Worm (Caenorhabditis elegans): ENCODE data around the gene trxr-2.

Gene trxr-2

ce11 chrIII:8964684-8965283 is 51.2 kb downstream of the trxr-2 start:
- TF ChIP-seq sma-9 (GFP tag; optimal IDR thresholded peaks at IDR 0.05) (no peak), sma-9 (tag; optimal IDR thresholded peaks at IDR 0.05) (no peak), nhr-21 (tag; optimal IDR thresholded peaks at IDR 0.05) (no peak), ztf-1 (GFP tag; conservative IDR thresholded peaks at IDR 0.05) (no peak), nhr-12 (tag; optimal IDR thresholded peaks at IDR 0.05) (no peak), unc-39 (tag; optimal IDR thresholded peaks at IDR 0.05) (no peak), gmeb-1 (tag; optimal IDR thresholded peaks at IDR 0.05) (no peak), skn-1 (tag; optimal IDR thresholded peaks at IDR 0.05) (no peak), nhr-25 (tag; optimal IDR thresholded peaks at IDR 0.05) (no peak), ceh-82 (tag; optimal IDR thresholded peaks at IDR 0.05) (no peak), nhr-23 (tag; optimal IDR thresholded peaks at IDR 0.05) (no peak), elt-1 (tag; optimal IDR thresholded peaks at IDR 0.05) (no peak), mbf-1 (tag; optimal IDR thresholded peaks at IDR 0.05) (no peak), elt-3 (tag; optimal IDR thresholded peaks at IDR 0.05) (no peak), nhr-129 (tag; optimal IDR thresholded peaks at IDR 0.05) (no peak), ztf-4 (tag; optimal IDR thresholded peaks at IDR 0.05) (no peak), unc-62 (GFP tag; optimal IDR thresholded peaks at IDR 0.05) (no peak), peb-1 (tag; optimal IDR thresholded peaks at IDR 0.05) (no peak), mdl-1 (tag; optimal IDR thresholded peaks at IDR 0.05) (no peak), dmd-4 (tag; optimal IDR thresholded peaks at IDR 0.05) (no peak), ceh-16 (tag; optimal IDR thresholded peaks at IDR 0.05) (no peak)
